Fruit fly (Drosophila melanogaster): ENCODE data around the gene Elovl7.

The Elovl7 gene

dm6 chr3R:7964751-7965319 lies 30.8 kb downstream of the Elovl7 start (continued):
- TF ChIP-seq CG15479 (GFP tag; optimal IDR thresholded peaks at IDR 0.05) (peak; percentile 62), CG3163 (GFP tag; optimal IDR thresholded peaks at IDR 0.05) (peak; percentile 58), zen (tag; optimal IDR thresholded peaks at IDR 0.05) (no peak), CG11504 (tag; optimal IDR thresholded peaks at IDR 0.05) (peak; percentile 82), row (GFP tag; IDR thresholded peaks at IDR 0.05) (0 out of 3 replicates have a peak, but pooled peaks have one; percentile 16), chinmo (GFP tag; IDR thresholded peaks at IDR 0.05; ENCODE audit: partially characterized antibody) (peak; percentile 67; the same call in 1 of the 4 replicates)

- TF ChIP-seq Sin3A (optimal IDR thresholded peaks at IDR 0.05) (no peak), fd64A (GFP tag; optimal IDR thresholded peaks at IDR 0.05) (no peak), ttk (GFP tag; IDR thresholded peaks at IDR 0.05) (no peak), CG14860 (GFP tag; IDR thresholded peaks at IDR 0.05; ENCODE audit: partially characterized antibody) (no peak), CG7357 (GFP tag; IDR thresholded peaks at IDR 0.05) (no peak), HLH54F (GFP tag; optimal IDR thresholded peaks at IDR 0.05) (no peak), fd96Cb (tag; optimal IDR thresholded peaks at IDR 0.05) (no peak), CG8478 (optimal IDR thresholded peaks at IDR 0.05) (peak; percentile 83), CG7372 (GFP tag; IDR thresholded peaks at IDR 0.05) (no peak), aop (GFP tag; IDR thresholded peaks at IDR 0.05) (0 out of 2 replicates have a peak, but pooled peaks have one; percentile 23), sr (GFP tag; IDR thresholded peaks at IDR 0.05) (peak; percentile 50; the same call in 1 of the 3 replicates), insv (GFP tag; optimal IDR thresholded peaks at IDR 0.05) (no peak), H15 (GFP tag; IDR thresholded peaks at IDR 0.05) (no peak), CG12744 (GFP tag; optimal IDR thresholded peaks at IDR 0.05) (no peak), ssp (GFP tag; IDR thresholded peaks at IDR 0.05) (no peak), CG6689 (GFP tag; IDR thresholded peaks at IDR 0.05) (no peak), B-H2 (GFP tag; optimal IDR thresholded peaks at IDR 0.05) (no peak), jigr1 (GFP tag; IDR thresholded peaks at IDR 0.05) (no peak), z (GFP tag; IDR thresholded peaks at IDR 0.05) (no peak), prd (optimal IDR thresholded peaks at IDR 0.05) (no peak), prd (GFP tag; IDR thresholded peaks at IDR 0.05) (no peak), Taf1 (GFP tag; IDR thresholded peaks at IDR 0.05) (no peak), usp (GFP tag; optimal IDR thresholded peaks at IDR 0.05) (no peak), Sox102F (GFP tag; optimal IDR thresholded peaks at IDR 0.05) (no peak), dysf (GFP tag; IDR thresholded peaks at IDR 0.05) (no peak), CG34422 (GFP tag; IDR thresholded peaks at IDR 0.05) (no peak), chif (GFP tag; optimal IDR thresholded peaks at IDR 0.05) (no peak), CG10543 (GFP tag; optimal IDR thresholded peaks at IDR 0.05) (no peak), chm (GFP tag; IDR thresholded peaks at IDR 0.05) (no peak), CG18619 (GFP tag; optimal IDR thresholded peaks at IDR 0.05) (no peak), ewg (GFP tag; optimal IDR thresholded peaks at IDR 0.05) (no peak), sens-2 (GFP tag; IDR thresholded peaks at IDR 0.05) (no peak), Nf-YA (GFP tag; IDR thresholded peaks at IDR 0.05) (peak; percentile 66; the same call in 1 of the 2 replicates), CG32532 (GFP tag; IDR thresholded peaks at IDR 0.05) (no peak), D19B (GFP tag; optimal IDR thresholded peaks at IDR 0.05) (no peak), vvl (GFP tag; IDR thresholded peaks at IDR 0.05) (no peak), Atf-2 (GFP tag; optimal IDR thresholded peaks at IDR 0.05) (no peak), CG8089 (GFP tag; optimal IDR thresholded peaks at IDR 0.05) (no peak), ham (GFP tag; IDR thresholded peaks at IDR 0.05) (no peak), CG4360 (GFP tag; IDR thresholded peaks at IDR 0.05) (peak; percentile 93), stwl (tag; optimal IDR thresholded peaks at IDR 0.05) (no peak), Camta (GFP tag; optimal IDR thresholded peaks at IDR 0.05) (no peak), CG3838 (GFP tag; optimal IDR thresholded peaks at IDR 0.05) (no peak), pfk (GFP tag; optimal IDR thresholded peaks at IDR 0.05) (no peak), MBD-R2 (GFP tag; IDR thresholded peaks at IDR 0.05) (no peak)
Observed at dm6 chr3R:7963495-7964132, 32.0 kb downstream of the Elovl7 start.

Measured in whole organism, embryonic.